Worm (Caenorhabditis elegans): ENCODE results near the gene idpa-2.
A peak's percentile ranks its signal among the peaks of the same experiment; 100 is the strongest.

idpa-2 gene

DNA sequence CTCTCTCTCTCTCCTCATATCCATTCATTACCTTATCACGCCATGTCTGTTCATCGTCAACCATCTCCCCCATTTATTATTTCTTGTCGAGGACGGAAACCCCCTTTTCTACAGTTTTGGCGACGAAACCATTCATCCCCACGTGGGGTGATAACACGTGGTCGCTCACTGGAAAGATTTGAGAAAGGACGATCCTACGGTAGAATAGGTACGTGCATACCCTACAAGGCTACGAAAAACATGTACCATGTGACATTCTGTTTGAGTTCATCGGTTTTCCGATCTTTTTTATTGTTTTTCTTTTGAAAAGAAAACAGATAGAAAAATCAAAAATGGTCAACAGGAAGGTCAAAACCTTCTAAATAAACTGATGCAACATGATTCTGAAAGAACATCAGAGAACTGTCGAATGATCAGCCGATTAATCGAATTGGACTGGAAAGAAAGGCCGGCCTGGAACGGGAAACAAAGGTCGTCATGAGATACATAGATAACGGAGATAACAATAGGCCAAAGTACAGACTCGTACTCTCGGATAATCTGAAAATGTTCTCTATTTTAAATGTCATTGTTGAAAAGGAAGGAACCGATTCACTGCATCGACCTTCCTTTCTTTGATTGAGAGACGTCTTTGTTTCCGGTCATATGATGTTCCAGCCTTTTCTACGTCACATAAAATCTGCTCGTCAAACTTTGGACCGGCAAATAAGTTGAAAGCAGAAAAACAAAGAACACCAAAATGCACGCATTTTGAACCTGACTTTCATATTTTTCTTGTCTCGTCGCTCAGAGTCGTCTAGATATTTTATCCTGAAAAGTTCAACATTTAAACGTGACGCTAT, 50.3 kb downstream of the idpa-2 start (continued):
- TF ChIP-seq hlh-30 (tag; optimal IDR thresholded peaks at IDR 0.05; ENCODE audit: insufficient read depth) (peak; percentile 85), Y5F2A.4 (GFP tag; optimal IDR thresholded peaks at IDR 0.05) (no peak), skn-1 (tag; optimal IDR thresholded peaks at IDR 0.05) (no peak), lsy-2 (tag; optimal IDR thresholded peaks at IDR 0.05) (peak in 1 of 2 experiments; percentile 58), madf-5 (GFP tag; IDR thresholded peaks at IDR 0.05) (no peak), spr-3 (GFP tag; optimal IDR thresholded peaks at IDR 0.05) (no peak), nhr-28 (tag; optimal IDR thresholded peaks at IDR 0.05) (peak; percentile 94), nhr-25 (tag; optimal IDR thresholded peaks at IDR 0.05; ENCODE audit: borderline replicate concordance, insufficient read depth) (peak; percentile 66), duxl-1 (tag; optimal IDR thresholded peaks at IDR 0.05; ENCODE audit: poor library complexity) (no peak), vab-7 (GFP tag; IDR thresholded peaks at IDR 0.05) (no peak), D1046.2 (GFP tag; IDR thresholded peaks at IDR 0.05) (no peak), F10B5.3 (tag; optimal IDR thresholded peaks at IDR 0.05) (no peak), madf-9 (GFP tag; conservative IDR thresholded peaks at IDR 0.05) (no peak), zfp-3 (GFP tag; conservative IDR thresholded peaks at IDR 0.05) (0 out of 2 replicates have a peak, but pooled peaks have one; percentile 6), dmd-9 (GFP tag; IDR thresholded peaks at IDR 0.05) (no peak), nhr-42 (GFP tag; IDR thresholded peaks at IDR 0.05) (no peak), dmd-6 (GFP tag; IDR thresholded peaks at IDR 0.05) (peak; percentile 69)

Data from whole organism, L4 larva.